Fruit fly (Drosophila melanogaster) whole organism, embryonic: ENCODE results near the gene DIP1.
A peak's percentile ranks its signal among the peaks of the same experiment; 100 is the strongest.

Experiments
- Ada2b ChIP-seq: fragments of 200-800 bp; sonication (Bioruptor generic); IDR thresholded peaks from 2 replicates; pipeline ENCODE4 v1.3.6; 2022; ENCODE audit warnings: missing biosample characterization, missing genetic modification characterization
- Antp ChIP-seq: fragments of 200-800 bp; sonication (Bioruptor generic); optimal IDR thresholded peaks from 3 replicates; lab custom pipeline; 2016; ENCODE audit warnings: missing biosample characterization, missing genetic modification characterization
- Atf-2 ChIP-seq: fragments of 200-800 bp; sonication (Bioruptor generic); optimal IDR thresholded peaks from 2 replicates; lab custom pipeline; 2016; ENCODE audit warnings: missing biosample characterization, missing genetic modification characterization
- Atf3 ChIP-seq: fragments of 200-800 bp; sonication (Bioruptor generic); optimal IDR thresholded peaks from 3 replicates; lab custom pipeline; 2016; ENCODE audit warnings: missing biosample characterization, missing genetic modification characterization
- CG11695 ChIP-seq: fragments of 200-800 bp; sonication (Bioruptor generic); IDR thresholded peaks from 3 replicates; pipeline ENCODE4 v1.3.6; 2022; ENCODE audit warnings: missing biosample characterization, missing genetic modification characterization
- CG12391 ChIP-seq: fragments of 200-800 bp; sonication (Bioruptor generic); optimal IDR thresholded peaks from 3 replicates; lab custom pipeline; 2018; ENCODE audit warnings: missing biosample characterization, mild to moderate bottlenecking, missing genetic modification characterization, moderate library complexity
- CG12659 ChIP-seq: fragments of 200-800 bp; sonication (Bioruptor generic); optimal IDR thresholded peaks from 3 replicates; lab custom pipeline; 2017; ENCODE audit warnings: mild to moderate bottlenecking, missing biosample characterization, missing genetic modification reagents, missing genetic modification characterization
- CG1529 ChIP-seq: fragments of 200-800 bp; sonication (Bioruptor generic); optimal IDR thresholded peaks from 3 replicates; lab custom pipeline; 2018; ENCODE audit warnings: missing biosample characterization, missing genetic modification characterization
- CG1603 ChIP-seq: fragments of 200-800 bp; sonication (Bioruptor generic); optimal IDR thresholded peaks from 2 replicates; lab custom pipeline; 2019; ENCODE audit warnings: missing biosample characterization, mild to moderate bottlenecking, missing genetic modification characterization, moderate library complexity
- CG17385 ChIP-seq: fragments of 200-800 bp; sonication (Bioruptor generic); optimal IDR thresholded peaks from 3 replicates; lab custom pipeline; 2018; ENCODE audit warnings: missing biosample characterization, mild to moderate bottlenecking, missing genetic modification characterization
- CG18262 ChIP-seq: fragments of 200-800 bp; optimal IDR thresholded peaks from 3 replicates; lab custom pipeline; 2019; ENCODE audit warnings: missing biosample characterization, mild to moderate bottlenecking, missing genetic modification characterization, moderate library complexity
- CG2199 ChIP-seq: fragments of 200-800 bp; sonication (Bioruptor generic); IDR thresholded peaks from 3 replicates; pipeline ENCODE4 v1.3.6; 2022; ENCODE audit warnings: missing biosample characterization, missing genetic modification characterization
- CG2678 ChIP-seq: fragments of 200-800 bp; sonication (Bioruptor generic); optimal IDR thresholded peaks from 3 replicates; lab custom pipeline; 2019; ENCODE audit warnings: missing biosample characterization, mild to moderate bottlenecking, missing genetic modification characterization, moderate library complexity
- CG2712 ChIP-seq: fragments of 200-800 bp; optimal IDR thresholded peaks from 3 replicates; lab custom pipeline; 2019; ENCODE audit warnings: missing biosample characterization, mild to moderate bottlenecking, missing genetic modification characterization, moderate library complexity
- CG2875 ChIP-seq: fragments of 200-800 bp; sonication (Bioruptor generic); optimal IDR thresholded peaks from 2 replicates; lab custom pipeline; 2017; ENCODE audit warnings: missing biosample characterization, mild to moderate bottlenecking, missing genetic modification characterization, missing genetic modification reagents
- CG34376 ChIP-seq: fragments of 200-800 bp; sonication (Bioruptor generic); optimal IDR thresholded peaks from 2 replicates; lab custom pipeline; 2018; ENCODE audit warnings: missing biosample characterization, mild to moderate bottlenecking, missing genetic modification characterization
- CG4328 ChIP-seq: fragments of 200-800 bp; sonication (Bioruptor generic); optimal IDR thresholded peaks from 3 replicates; lab custom pipeline; 2017; ENCODE audit warnings: missing biosample characterization, missing genetic modification reagents, missing genetic modification characterization
- CG4820 ChIP-seq: fragments of 200-800 bp; sonication (Bioruptor generic); optimal IDR thresholded peaks from 3 replicates; lab custom pipeline; 2016; ENCODE audit warnings: missing biosample characterization, missing genetic modification characterization
- CG6175 ChIP-seq: fragments of 200-800 bp; sonication (Bioruptor generic); IDR thresholded peaks from 3 replicates; pipeline ENCODE4 v1.3.6; 2022; ENCODE audit warnings: missing biosample characterization, missing genetic modification characterization
- CG8478 ChIP-seq: fragments of >200 bp; optimal IDR thresholded peaks from 2 replicates; lab custom pipeline; 2018
- CG9609 ChIP-seq: fragments of 200-800 bp; sonication (Bioruptor generic); optimal IDR thresholded peaks from 3 replicates; lab custom pipeline; 2016; ENCODE audit warnings: missing biosample characterization, missing genetic modification characterization
- CHES-1-like ChIP-seq: fragments of 200-800 bp; sonication (Bioruptor generic); optimal IDR thresholded peaks from 2 replicates; lab custom pipeline; 2016; ENCODE audit warnings: missing biosample characterization, missing genetic modification characterization
- Dfd ChIP-seq, 2 experiments: fragments of >200 bp; optimal IDR thresholded peaks; 2 replicates each; lab custom pipeline; 2017; ENCODE audit warnings: missing biosample characterization in 2 of 2, missing genetic modification characterization in 2 of 2
- Doc3 ChIP-seq: fragments of 200-800 bp; sonication (Bioruptor generic); IDR thresholded peaks from 3 replicates; pipeline ENCODE4 v1.3.6; 2022; ENCODE audit warnings: missing biosample characterization, missing genetic modification characterization; ENCODE audit not compliant: partially characterized antibody
- Eip74EF ChIP-seq, 2 experiments: fragments of 200-800 bp in 1 of 2; fragments of >200 bp in 1 of 2; sonication (Bioruptor generic) in 1 of 2; optimal IDR thresholded peaks; 2 replicates each; lab custom pipeline; 2017 to 2019; ENCODE audit warnings: missing biosample characterization in 2 of 2, missing genetic modification characterization in 2 of 2, mild to moderate bottlenecking in 1 of 2, moderate library complexity in 1 of 2
- H15 ChIP-seq: fragments of 200-800 bp; sonication (Bioruptor generic); IDR thresholded peaks from 3 replicates; pipeline ENCODE4 v1.3.6; 2022; ENCODE audit warnings: missing biosample characterization, missing genetic modification characterization
- HLH3B ChIP-seq: fragments of 200-800 bp; sonication (Bioruptor generic); IDR thresholded peaks from 2 replicates; pipeline ENCODE4 v1.3.6; 2022; ENCODE audit warnings: missing biosample characterization, missing genetic modification characterization
- Hmr ChIP-seq: fragments of 200-800 bp; sonication (Bioruptor generic); optimal IDR thresholded peaks from 3 replicates; lab custom pipeline; 2017; ENCODE audit warnings: mild to moderate bottlenecking, missing biosample characterization, missing genetic modification reagents, missing genetic modification characterization
- Hsf ChIP-seq: fragments of 200-800 bp; sonication (Bioruptor generic); optimal IDR thresholded peaks from 3 replicates; lab custom pipeline; 2016; ENCODE audit warnings: missing biosample characterization, missing genetic modification characterization
- MESR4 ChIP-seq: fragments of 200-800 bp; sonication (Bioruptor generic); optimal IDR thresholded peaks from 2 replicates; lab custom pipeline; 2018; ENCODE audit warnings: missing biosample characterization, mild to moderate bottlenecking, missing genetic modification characterization, moderate library complexity
- Med ChIP-seq: fragments of 200-800 bp; sonication (Bioruptor generic); peaks from one replicate; lab custom pipeline; 2016; ENCODE audit warnings: missing biosample characterization, missing genetic modification characterization, mild to moderate bottlenecking, inconsistent platforms, moderate library complexity
- Pdp1 ChIP-seq, 2 experiments: fragments of 200-800 bp; sonication (Bioruptor generic); optimal IDR thresholded peaks; 3 replicates each; lab custom pipeline; 2016; ENCODE audit warnings: missing biosample characterization in 2 of 2, missing genetic modification characterization in 2 of 2, mild to moderate bottlenecking in 1 of 2, moderate library complexity in 1 of 2
- Side ChIP-seq: fragments of 200-800 bp; sonication (Bioruptor generic); optimal IDR thresholded peaks from 2 replicates; lab custom pipeline; 2016; ENCODE audit warnings: missing biosample characterization, missing genetic modification characterization
- Sox102F ChIP-seq: fragments of 200-800 bp; sonication (Bioruptor generic); optimal IDR thresholded peaks from 2 replicates; lab custom pipeline; 2018; ENCODE audit warnings: missing biosample characterization, mild to moderate bottlenecking, missing genetic modification characterization, moderate library complexity
- Spps ChIP-seq: fragments of 200-800 bp; sonication (Bioruptor generic); optimal IDR thresholded peaks from 2 replicates; lab custom pipeline; 2018; ENCODE audit warnings: missing biosample characterization, mild to moderate bottlenecking, missing genetic modification characterization
- Stat92E ChIP-seq, 3 experiments: fragments of >200 bp in 2 of 3; fragments of 200-800 bp in 1 of 3; sonication (Bioruptor generic) in 1 of 3; optimal IDR thresholded peaks; 2 replicates each; lab custom pipeline; 2017 to 2019; ENCODE audit warnings: missing biosample characterization in 3 of 3, missing genetic modification characterization in 3 of 3, mild to moderate bottlenecking in 1 of 3, moderate library complexity in 1 of 3
- ab ChIP-seq: fragments of 200-800 bp; sonication (Bioruptor generic); optimal IDR thresholded peaks from 2 replicates; lab custom pipeline; 2016; ENCODE audit warnings: missing biosample characterization, missing genetic modification characterization
- bbx ChIP-seq: fragments of 200-800 bp; sonication (Bioruptor generic); IDR thresholded peaks from 2 replicates; pipeline ENCODE4 v1.3.6; 2022; ENCODE audit warnings: missing biosample characterization, missing genetic modification characterization; ENCODE audit not compliant: partially characterized antibody
- chif ChIP-seq, 2 experiments: fragments of 200-800 bp; sonication (Bioruptor generic); optimal IDR thresholded peaks; 3 replicates each; lab custom pipeline; 2016; ENCODE audit warnings: missing biosample characterization in 2 of 2, missing genetic modification characterization in 2 of 2
- chn ChIP-seq: fragments of 200-800 bp; sonication (Bioruptor generic); optimal IDR thresholded peaks from 2 replicates; lab custom pipeline; 2016; ENCODE audit warnings: missing biosample characterization, missing genetic modification characterization
- dati ChIP-seq: fragments of 200-800 bp; sonication (Bioruptor generic); IDR thresholded peaks from 2 replicates; pipeline ENCODE4 v1.3.6; 2022; ENCODE audit warnings: missing biosample characterization, missing genetic modification characterization
- dpn ChIP-seq, 2 experiments: fragments of 200-800 bp; sonication (Bioruptor generic); optimal IDR thresholded peaks; 3 replicates each; lab custom pipeline; 2016; ENCODE audit warnings: missing biosample characterization in 2 of 2, missing genetic modification characterization in 2 of 2
- gro ChIP-seq: fragments of 200-800 bp; sonication (Bioruptor generic); optimal IDR thresholded peaks from 2 replicates; lab custom pipeline; 2016; ENCODE audit warnings: missing biosample characterization, missing genetic modification characterization
- hkb ChIP-seq, 2 experiments: fragments of 200-800 bp in 1 of 2; fragments of >200 bp in 1 of 2; sonication (Bioruptor generic) in 1 of 2; IDR thresholded peaks in 1 of 2; optimal IDR thresholded peaks in 1 of 2; 2 replicates each; pipeline versions ENCODE4 v1.3.6 to Lab custom; 2017 to 2022; ENCODE audit warnings: missing biosample characterization in 1 of 2, missing genetic modification characterization in 1 of 2
- lbe ChIP-seq: fragments of 200-800 bp; sonication (Bioruptor generic); optimal IDR thresholded peaks from 2 replicates; lab custom pipeline; 2016; ENCODE audit warnings: missing biosample characterization, mild to moderate bottlenecking, missing genetic modification characterization
- mam ChIP-seq: fragments of 200-800 bp; sonication (Bioruptor generic); optimal IDR thresholded peaks from 3 replicates; lab custom pipeline; 2016; ENCODE audit warnings: missing biosample characterization, missing genetic modification characterization
- ranshi ChIP-seq: fragments of 200-800 bp; sonication (Bioruptor generic); IDR thresholded peaks from 2 replicates; pipeline ENCODE4 v1.3.6; 2022; ENCODE audit warnings: missing biosample characterization, missing genetic modification characterization
- unpg ChIP-seq: fragments of 200-800 bp; sonication (Bioruptor generic); optimal IDR thresholded peaks from 3 replicates; lab custom pipeline; 2018; ENCODE audit warnings: missing biosample characterization, mild to moderate bottlenecking, missing genetic modification characterization, moderate library complexity

Gene DIP1

DNA sequence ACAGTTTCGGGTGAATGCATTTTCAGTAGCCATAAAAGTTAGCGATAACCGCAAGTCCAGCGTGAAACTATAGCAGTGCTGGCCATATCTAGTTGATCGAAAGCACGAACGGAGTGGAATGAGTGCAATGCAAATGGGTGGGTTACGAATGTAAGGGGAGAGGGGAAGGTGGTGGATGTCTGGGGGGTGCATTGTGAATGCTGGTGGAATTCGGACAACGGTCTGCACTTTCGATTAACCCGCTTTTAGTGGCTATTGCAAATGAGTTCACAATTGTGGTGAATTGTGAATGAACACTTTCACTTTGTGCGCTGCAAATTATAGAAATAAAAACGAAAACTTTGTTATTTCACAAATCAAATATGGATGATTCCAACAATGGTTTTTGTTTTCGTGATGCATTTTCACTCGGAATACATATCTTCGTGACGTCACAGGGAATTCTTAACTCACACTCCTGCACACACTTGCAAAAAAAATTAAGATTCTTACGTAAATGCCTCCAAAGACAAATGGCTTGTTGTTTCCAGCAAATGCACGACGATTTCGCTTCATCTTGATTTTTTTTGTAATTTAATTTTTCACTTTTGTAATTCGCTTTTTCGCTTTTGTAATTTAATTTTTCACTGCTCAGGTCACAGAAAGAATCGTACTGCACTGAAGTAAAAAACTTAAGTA lies at the start of gene DIP1:
DIP1 (minus strand) TSS at position 667 of the 678 bp plus-strand sequence.
- TF ChIP-seq dpn (GFP tag; optimal IDR thresholded peaks at IDR 0.05; lab: Kevin White, UChicago) = peak; percentile 11 to 15
- TF ChIP-seq HLH3B (GFP tag; lab: Robert Waterston, UW) = 0 out of 2 replicates have a peak, but pooled peaks have one; percentile 4
- TF ChIP-seq Spps (tag; lab: Kevin White, UChicago) = no peak
- peak; percentile 55 for TF ChIP-seq unpg (GFP tag; lab: Kevin White, UChicago)
- no peak for TF ChIP-seq CG4328 (GFP tag; lab: Kevin White, UChicago)
- 0 out of 2 replicates have a peak, but pooled peaks have one; percentile 6 for TF ChIP-seq bbx
- TF ChIP-seq CG2678 = peak; percentile 12
- peak; percentile 31 for TF ChIP-seq CG17385 (GFP tag; lab: Kevin White, UChicago)
- peak; percentile 3 for TF ChIP-seq CG1603 (tag; lab: Kevin White, UChicago)
- peak; percentile 11 for TF ChIP-seq CG9609 (GFP tag; lab: Kevin White, UChicago)
- TF ChIP-seq CG4820 (GFP tag; lab: Kevin White, UChicago) = no peak
- no peak for TF ChIP-seq Atf3
- peak; percentile 71 for TF ChIP-seq CG12659 (GFP tag; lab: Kevin White, UChicago)
- peak in 1 of 2 experiments; percentile 38 for TF ChIP-seq chif (GFP tag; optimal IDR thresholded peaks at IDR 0.05; lab: Kevin White, UChicago)
- TF ChIP-seq dati (GFP tag; lab: Robert Waterston, UW) = no peak
- no peak for TF ChIP-seq ab (GFP tag; lab: Kevin White, UChicago)
- TF ChIP-seq Dfd (GFP tag; optimal IDR thresholded peaks at IDR 0.05; lab: Kevin White, UChicago) = no peak
- no peak for TF ChIP-seq CG6175 (GFP tag; lab: Robert Waterston, UW)
- TF ChIP-seq Atf-2 (GFP tag; lab: Kevin White, UChicago) = no peak
- peak; percentile 14 for TF ChIP-seq Antp (GFP tag; lab: Kevin White, UChicago)
- peak; percentile 43 for TF ChIP-seq Sox102F
- TF ChIP-seq CG18262 (tag; lab: Kevin White, UChicago) = peak; percentile 16
- peak; percentile 81 for TF ChIP-seq Med
- peak; percentile 27; the same call in 1 of the 2 replicates for TF ChIP-seq Ada2b (GFP tag; lab: Robert Waterston, UW)
- TF ChIP-seq CG2875 (GFP tag; lab: Kevin White, UChicago) = peak; percentile 17
- peak; percentile 60 for TF ChIP-seq CG12391 (tag; lab: Kevin White, UChicago)
- TF ChIP-seq CG2199 = 0 out of 3 replicates have a peak, but pooled peaks have one; percentile 44
- TF ChIP-seq CG8478 (lab: Kevin White, UChicago) = no peak
- no peak for TF ChIP-seq Doc3
- peak; percentile 72 for TF ChIP-seq CG2712 (tag; lab: Kevin White, UChicago)
- peak in 1 of 2 experiments; percentile 82 for TF ChIP-seq Pdp1 (GFP tag; optimal IDR thresholded peaks at IDR 0.05; lab: Kevin White, UChicago)
- TF ChIP-seq Hsf (GFP tag; lab: Kevin White, UChicago) = peak; percentile 5
- TF ChIP-seq H15 (GFP tag; lab: Robert Waterston, UW) = no peak
- TF ChIP-seq CG11695 (GFP tag; lab: Robert Waterston, UW) = peak; percentile 55; the same call in 1 of the 3 replicates
- TF ChIP-seq CG1529 (GFP tag; lab: Kevin White, UChicago) = peak; percentile 7
- peak; percentile 11 for TF ChIP-seq CHES-1-like (GFP tag; lab: Kevin White, UChicago)
- TF ChIP-seq mam (GFP tag; lab: Kevin White, UChicago) = peak; percentile 10
- no peak for TF ChIP-seq CG34376 (GFP tag; lab: Kevin White, UChicago)
- TF ChIP-seq hkb (optimal IDR thresholded peaks at IDR 0.05; lab: Kevin White, UChicago) = no peak
- peak; percentile 71 for TF ChIP-seq hkb (GFP tag; IDR thresholded peaks at IDR 0.05; lab: Robert Waterston, UW)
- peak; percentile 30 for TF ChIP-seq chn (GFP tag; lab: Kevin White, UChicago)
- TF ChIP-seq Hmr (GFP tag; lab: Kevin White, UChicago) = peak; percentile 23
- peak; percentile 50 for TF ChIP-seq gro (GFP tag; lab: Kevin White, UChicago)
- peak in 1 of 2 experiments; percentile 2 for TF ChIP-seq Eip74EF (GFP tag; optimal IDR thresholded peaks at IDR 0.05; lab: Kevin White, UChicago)
- peak; percentile 84 for TF ChIP-seq MESR4 (GFP tag; lab: Kevin White, UChicago)
- TF ChIP-seq Stat92E (GFP tag; optimal IDR thresholded peaks at IDR 0.05; lab: Kevin White, UChicago) = no peak
- TF ChIP-seq Side = peak; percentile 45
- 0 out of 2 replicates have a peak, but pooled peaks have one; percentile 21 for TF ChIP-seq ranshi (GFP tag; lab: Robert Waterston, UW)
- TF ChIP-seq lbe (GFP tag; lab: Kevin White, UChicago) = peak; percentile 42
